Worm (Caenorhabditis elegans) whole organism, late embryonic: ENCODE measurements around the gene C01C10.2.

Experiments
- C08G9.2 ChIP-seq: sonication (generic microtip); optimal IDR thresholded peaks from 2 replicates; lab custom pipeline; 2016; ENCODE audit warnings: mild to moderate bottlenecking, missing genetic modification characterization, moderate library complexity, missing compliant biosample characterization
- C38D4.7 ChIP-seq: fragments of 200-800 bp; sonication (Bioruptor generic); optimal IDR thresholded peaks from 2 replicates; lab custom pipeline; 2018; ENCODE audit warnings: mild to moderate bottlenecking, missing genetic modification characterization, moderate library complexity, missing compliant biosample characterization
- F13H6.1 ChIP-seq: sonication (generic microtip); optimal IDR thresholded peaks from 2 replicates; lab custom pipeline; 2016; ENCODE audit warnings: missing genetic modification characterization, missing compliant biosample characterization
- T23F11.4 ChIP-seq: fragments of 200-800 bp; sonication (Bioruptor generic); optimal IDR thresholded peaks from 2 replicates; lab custom pipeline; 2018; ENCODE audit warnings: mild to moderate bottlenecking, missing genetic modification characterization, missing compliant biosample characterization
- ama-1 ChIP-seq: fragments of 150-350 bp; optimal IDR thresholded peaks from 2 replicates; lab custom pipeline; 2014
- ceh-14 ChIP-seq: sonication (generic microtip); optimal IDR thresholded peaks from 2 replicates; lab custom pipeline; 2016; ENCODE audit warnings: missing genotype, missing genetic modification characterization, missing compliant biosample characterization
- ceh-18 ChIP-seq: sonication (generic microtip); optimal IDR thresholded peaks from 2 replicates; lab custom pipeline; 2016; ENCODE audit warnings: missing genetic modification characterization, missing compliant biosample characterization
- ceh-19 ChIP-seq: fragments of 200-800 bp; sonication (Bioruptor generic); optimal IDR thresholded peaks from 2 replicates; lab custom pipeline; 2018; ENCODE audit warnings: mild to moderate bottlenecking, missing genetic modification characterization, missing compliant biosample characterization
- ceh-2 ChIP-seq: sonication (generic microtip); optimal IDR thresholded peaks from 2 replicates; lab custom pipeline; 2016; ENCODE audit warnings: missing genotype, missing genetic modification characterization, missing compliant biosample characterization
- ceh-24 ChIP-seq: sonication (generic microtip); optimal IDR thresholded peaks from 2 replicates; lab custom pipeline; 2016; ENCODE audit warnings: mild to moderate bottlenecking, missing genetic modification characterization, missing compliant biosample characterization
- ceh-31 ChIP-seq: sonication (generic microtip); optimal IDR thresholded peaks from 2 replicates; lab custom pipeline; 2016; ENCODE audit warnings: missing genetic modification characterization, missing compliant biosample characterization
- ceh-34 ChIP-seq: sonication (generic microtip); optimal IDR thresholded peaks from 2 replicates; lab custom pipeline; 2016; ENCODE audit warnings: mild to moderate bottlenecking, missing genetic modification characterization, missing compliant biosample characterization
- ceh-45 ChIP-seq: fragments of 200-800 bp; sonication (Bioruptor generic); IDR thresholded peaks from 2 replicates; pipeline ENCODE4 v1.3.6; 2022; ENCODE audit warnings: missing genetic modification reagents, missing genetic modification characterization, missing compliant biosample characterization
- ceh-48 ChIP-seq: sonication (generic microtip); optimal IDR thresholded peaks from 2 replicates; lab custom pipeline; 2016; ENCODE audit warnings: missing genetic modification characterization, inconsistent platforms, missing compliant biosample characterization
- ceh-6 ChIP-seq: fragments of 200-800 bp; sonication (Bioruptor generic); optimal IDR thresholded peaks from 2 replicates; lab custom pipeline; 2018; ENCODE audit warnings: mild to moderate bottlenecking, missing genetic modification characterization, missing compliant biosample characterization
- che-1 ChIP-seq: sonication (generic microtip); optimal IDR thresholded peaks from 2 replicates; lab custom pipeline; 2016; ENCODE audit warnings: mild to moderate bottlenecking, missing genetic modification characterization, missing compliant biosample characterization
- dmd-4 ChIP-seq: sonication (generic microtip); optimal IDR thresholded peaks from 2 replicates; lab custom pipeline; 2016; ENCODE audit warnings: borderline replicate concordance, missing genetic modification characterization, missing compliant biosample characterization
- elt-4 ChIP-seq: sonication (generic microtip); optimal IDR thresholded peaks from 2 replicates; lab custom pipeline; 2016; ENCODE audit warnings: missing genetic modification characterization, missing compliant biosample characterization
- eyg-1 ChIP-seq: sonication (generic microtip); optimal IDR thresholded peaks from 2 replicates; lab custom pipeline; 2016; ENCODE audit warnings: missing genotype, missing genetic modification characterization, missing compliant biosample characterization
- hlh-13 ChIP-seq: fragments of 200-800 bp; sonication (Bioruptor generic); optimal IDR thresholded peaks from 2 replicates; lab custom pipeline; 2018; ENCODE audit warnings: mild to moderate bottlenecking, missing genetic modification characterization, missing compliant biosample characterization
- hlh-15 ChIP-seq: sonication (generic microtip); optimal IDR thresholded peaks from 2 replicates; lab custom pipeline; 2016; ENCODE audit warnings: missing genetic modification characterization, missing compliant biosample characterization
- hlh-30 ChIP-seq: sonication (generic microtip); optimal IDR thresholded peaks from 2 replicates; lab custom pipeline; 2017; ENCODE audit warnings: antibody characterized with exemption, missing genetic modification characterization, missing compliant biosample characterization; ENCODE audit not compliant: insufficient read depth
- hlh-6 ChIP-seq: sonication (generic microtip); optimal IDR thresholded peaks from 2 replicates; lab custom pipeline; 2016; ENCODE audit warnings: missing genotype, missing genetic modification characterization, missing compliant biosample characterization
- hlh-8 ChIP-seq: sonication (generic microtip); optimal IDR thresholded peaks from 2 replicates; lab custom pipeline; 2016; ENCODE audit warnings: missing genotype, missing genetic modification characterization, missing compliant biosample characterization
- lim-6 ChIP-seq: sonication (generic microtip); optimal IDR thresholded peaks from 2 replicates; lab custom pipeline; 2016; ENCODE audit warnings: missing genetic modification characterization, missing compliant biosample characterization
- nfya-1 ChIP-seq: sonication (generic microtip); optimal IDR thresholded peaks from 2 replicates; lab custom pipeline; 2017; ENCODE audit warnings: missing genetic modification characterization, mild to moderate bottlenecking, missing compliant biosample characterization, antibody characterized with exemption, moderate library complexity
- nhr-11 ChIP-seq: fragments of 150-350 bp; optimal IDR thresholded peaks from 2 replicates; lab custom pipeline; 2014; ENCODE audit warnings: missing biosample characterization, missing genetic modification characterization
- npax-4 ChIP-seq: sonication (generic microtip); optimal IDR thresholded peaks from 2 replicates; lab custom pipeline; 2016; ENCODE audit warnings: missing genetic modification characterization, missing compliant biosample characterization
- odd-2 ChIP-seq: sonication (generic microtip); optimal IDR thresholded peaks from 2 replicates; lab custom pipeline; 2017; ENCODE audit warnings: antibody characterized with exemption, mild to moderate bottlenecking, missing genetic modification characterization, missing compliant biosample characterization
- pqm-1 ChIP-seq: sonication (generic microtip); optimal IDR thresholded peaks from 2 replicates; lab custom pipeline; 2016; ENCODE audit warnings: missing genetic modification characterization, missing compliant biosample characterization
- pros-1 ChIP-seq: fragments of 150-350 bp; optimal IDR thresholded peaks from 2 replicates; lab custom pipeline; 2014; ENCODE audit warnings: missing biosample characterization, missing genetic modification reagents, missing genetic modification characterization
- ref-2 ChIP-seq: sonication (generic microtip); optimal IDR thresholded peaks from 2 replicates; lab custom pipeline; 2016; ENCODE audit warnings: missing genetic modification characterization, missing compliant biosample characterization
- sdc-2 ChIP-seq: sonication (generic microtip); optimal IDR thresholded peaks from 2 replicates; lab custom pipeline; 2016; ENCODE audit warnings: missing genotype, missing genetic modification characterization, missing compliant biosample characterization
- sox-2 ChIP-seq: fragments of 200-800 bp; sonication (Bioruptor generic); IDR thresholded peaks from 2 replicates; pipeline ENCODE4 v1.3.6; 2022; ENCODE audit warnings: missing genetic modification reagents, missing genetic modification characterization, missing compliant biosample characterization
- unc-3 ChIP-seq, 2 experiments: fragments of 200-800 bp in 1 of 2; sonication (Bioruptor generic) in 1 of 2; sonication (generic microtip) in 1 of 2; conservative IDR thresholded peaks in 1 of 2; optimal IDR thresholded peaks in 1 of 2; 2 replicates each; pipeline versions ENCODE4 v1.3.6 to Lab custom; 2016 to 2022; ENCODE audit warnings: missing compliant biosample characterization in 2 of 2, missing genetic modification characterization in 2 of 2, missing genetic modification reagents in 1 of 2
- unc-42 ChIP-seq: sonication (generic microtip); optimal IDR thresholded peaks from 2 replicates; lab custom pipeline; 2016; ENCODE audit warnings: missing genotype, missing genetic modification characterization, missing compliant biosample characterization
- zip-5 ChIP-seq: sonication (generic microtip); optimal IDR thresholded peaks from 2 replicates; lab custom pipeline; 2016; ENCODE audit warnings: missing genetic modification characterization, missing compliant biosample characterization

C01C10.2 gene

ce11 chrX:7463637-7464036 is 25.7 kb upstream of the C01C10.2 start, which contains the start of gene sox-2:
sox-2 (minus strand) TSS chrX:7463736.
- TF ChIP-seq lim-6 (no peak), ceh-31 (peak; percentile 51), ceh-48 (no peak), ceh-34 (tag; lab: Kevin White, UChicago) (no peak), hlh-15 (tag; lab: Kevin White, UChicago) (no peak), odd-2 (tag; lab: Kevin White, UChicago) (no peak), ref-2 (tag; lab: Kevin White, UChicago) (peak; percentile 4), npax-4 (no peak), dmd-4 (tag; lab: Kevin White, UChicago) (no peak), C08G9.2 (no peak), sox-2 (GFP tag; lab: Robert Waterston, UW) (peak; percentile 69), elt-4 (tag; lab: Kevin White, UChicago) (no peak)

ce11 chrX:7460516-7460915 is 22.6 kb upstream of the C01C10.2 start:
- peak; percentile 93 for TF ChIP-seq nfya-1 (tag; lab: Kevin White, UChicago)
- no peak for TF ChIP-seq pros-1
- TF ChIP-seq ceh-34 (tag; lab: Kevin White, UChicago) = peak; percentile 2
- no peak for TF ChIP-seq ceh-6 (GFP tag; lab: Kevin White, UChicago)
- TF ChIP-seq che-1 (tag; lab: Kevin White, UChicago) = no peak
- TF ChIP-seq ceh-18 = no peak
- no peak for TF ChIP-seq ceh-19 (GFP tag; lab: Kevin White, UChicago)
- no peak for TF ChIP-seq sdc-2 (tag; lab: Kevin White, UChicago)
- TF ChIP-seq F13H6.1 (tag; lab: Kevin White, UChicago) = no peak
- no peak for TF ChIP-seq unc-42 (tag; lab: Kevin White, UChicago)
- TF ChIP-seq unc-3 (GFP tag; conservative IDR thresholded peaks at IDR 0.05; lab: Robert Waterston, UW) = no peak
- no peak for TF ChIP-seq unc-3 (tag; optimal IDR thresholded peaks at IDR 0.05; lab: Kevin White, UChicago)
- no peak for TF ChIP-seq nhr-11 (tag; lab: Kevin White, UChicago)
- no peak for TF ChIP-seq hlh-8
- TF ChIP-seq hlh-6 (tag; lab: Kevin White, UChicago) = peak; percentile 19
- TF ChIP-seq T23F11.4 = no peak
- TF ChIP-seq pqm-1 (tag; lab: Kevin White, UChicago) = no peak
- no peak for TF ChIP-seq zip-5
- no peak for TF ChIP-seq ceh-14
- peak; percentile 67 for TF ChIP-seq ceh-31
- TF ChIP-seq hlh-15 (tag; lab: Kevin White, UChicago) = no peak
- TF ChIP-seq ama-1 (lab: Kevin White, UChicago) = no peak
- no peak for TF ChIP-seq odd-2 (tag; lab: Kevin White, UChicago)
- no peak for TF ChIP-seq ceh-24 (tag; lab: Kevin White, UChicago)
- TF ChIP-seq C08G9.2 = no peak
- TF ChIP-seq ceh-2 = no peak
- TF ChIP-seq eyg-1 (tag; lab: Kevin White, UChicago) = no peak
- TF ChIP-seq hlh-13 (GFP tag; lab: Kevin White, UChicago) = no peak
- no peak for TF ChIP-seq hlh-30
- TF ChIP-seq sox-2 (GFP tag; lab: Robert Waterston, UW) = no peak
- TF ChIP-seq ref-2 (tag; lab: Kevin White, UChicago) = peak; percentile 47
- TF ChIP-seq dmd-4 (tag; lab: Kevin White, UChicago) = no peak
- TF ChIP-seq ceh-45 (GFP tag; lab: Robert Waterston, UW) = no peak

ce11 chrX:7457154-7457674 is 19.3 kb upstream of the C01C10.2 start:
- TF ChIP-seq ceh-31 = peak; percentile 41
- TF ChIP-seq hlh-13 (GFP tag; lab: Kevin White, UChicago) = no peak
- peak; percentile 3 for TF ChIP-seq C38D4.7 (GFP tag; lab: Kevin White, UChicago)
- peak; percentile 48 for TF ChIP-seq ref-2 (tag; lab: Kevin White, UChicago)
